Worm (Caenorhabditis elegans) whole organism, early embryonic: ENCODE results near the gene cks-1.

ENCODE experiments used
- ama-1 ChIP-seq: fragments of 150-350 bp; optimal IDR thresholded peaks from 2 replicates; lab custom pipeline; 2014
- ceh-13 ChIP-seq: fragments of 200-800 bp; sonication (Bioruptor generic); optimal IDR thresholded peaks from 2 replicates; lab custom pipeline; 2018; ENCODE audit warnings: mild to moderate bottlenecking, missing genetic modification characterization, missing compliant biosample characterization
- hmbx-1 ChIP-seq: sonication (generic microtip); optimal IDR thresholded peaks from 2 replicates; lab custom pipeline; 2016; ENCODE audit warnings: mild to moderate bottlenecking, missing genetic modification characterization, missing compliant biosample characterization
- hmg-4 ChIP-seq: fragments of 200-800 bp; sonication (Bioruptor generic); optimal IDR thresholded peaks from 2 replicates; lab custom pipeline; 2018; ENCODE audit warnings: mild to moderate bottlenecking, missing genetic modification characterization, missing compliant biosample characterization
- scrt-1 ChIP-seq: fragments of 200-800 bp; sonication (Bioruptor generic); IDR thresholded peaks from 2 replicates; pipeline ENCODE4 v1.3.6; 2022; ENCODE audit warnings: missing genetic modification characterization, missing compliant biosample characterization
- sea-1 ChIP-seq: fragments of 200-800 bp; sonication (Bioruptor generic); conservative IDR thresholded peaks from 2 replicates; pipeline ENCODE4 v1.3.6; 2022; ENCODE audit warnings: missing genetic modification characterization, missing compliant biosample characterization
- tbx-11 ChIP-seq: fragments of 200-800 bp; sonication (Bioruptor generic); IDR thresholded peaks from 2 replicates; pipeline ENCODE4 v1.3.6; 2022; ENCODE audit warnings: missing genetic modification characterization, missing compliant biosample characterization

DNA sequence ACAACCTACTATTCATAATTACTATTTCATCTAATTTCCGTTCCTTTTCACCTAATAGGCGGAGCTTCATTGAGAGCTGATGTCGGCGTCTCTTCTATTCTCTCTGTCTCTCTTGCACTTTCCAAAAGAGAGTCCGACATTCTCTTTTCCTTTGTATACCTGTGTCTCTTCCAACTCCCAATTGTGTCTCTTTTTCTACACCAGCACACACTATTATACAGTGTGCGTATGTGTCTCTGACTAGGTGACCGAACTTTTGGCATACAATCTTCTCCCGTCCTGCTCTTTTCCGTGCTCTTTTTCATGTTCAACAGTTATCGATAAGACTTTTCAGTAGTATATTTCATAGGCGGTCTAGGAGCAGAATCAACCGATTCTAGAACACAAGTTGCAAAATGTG is 26.5 kb downstream of the cks-1 start:
- TF ChIP-seq ama-1 (lab: Kevin White, UChicago) (no peak), hmbx-1 (tag; lab: Kevin White, UChicago) (no peak), scrt-1 (GFP tag; lab: Robert Waterston, UW) (no peak), hmg-4 (GFP tag; lab: Kevin White, UChicago) (no peak), sea-1 (GFP tag; lab: Robert Waterston, UW) (no peak), tbx-11 (GFP tag; lab: Robert Waterston, UW) (no peak), ceh-13 (GFP tag; lab: Kevin White, UChicago) (no peak)
